Fruit fly (Drosophila melanogaster) whole organism, embryonic: ENCODE measurements around the gene Mtr3.

Experiments
- Ada2b ChIP-seq: fragments of 200-800 bp; sonication (Bioruptor generic); IDR thresholded peaks from 2 replicates; pipeline ENCODE4 v1.3.6; 2022; ENCODE audit warnings: missing biosample characterization, missing genetic modification characterization
- Adf1 ChIP-seq: fragments of 200-800 bp; sonication (Bioruptor generic); IDR thresholded peaks from 2 replicates; pipeline ENCODE4 v1.3.6; 2022; ENCODE audit warnings: missing biosample characterization, missing genetic modification characterization
- CG10147 ChIP-seq: fragments of 200-800 bp; sonication (Bioruptor generic); optimal IDR thresholded peaks from 2 replicates; lab custom pipeline; 2019; ENCODE audit warnings: missing biosample characterization, mild to moderate bottlenecking, missing genetic modification characterization, moderate library complexity
- CG10431 ChIP-seq: fragments of 200-800 bp; sonication (Bioruptor generic); optimal IDR thresholded peaks from 3 replicates; lab custom pipeline; 2018; ENCODE audit warnings: missing biosample characterization, mild to moderate bottlenecking, missing genetic modification characterization
- CG10654 ChIP-seq: fragments of 200-800 bp; sonication (Bioruptor generic); optimal IDR thresholded peaks from 2 replicates; lab custom pipeline; 2016; ENCODE audit warnings: missing biosample characterization, missing genetic modification characterization
- CG12104 ChIP-seq: fragments of 200-800 bp; sonication (Bioruptor generic); optimal IDR thresholded peaks from 3 replicates; lab custom pipeline; 2016; ENCODE audit warnings: missing biosample characterization, missing genetic modification characterization
- CG12942 ChIP-seq: fragments of 200-800 bp; sonication (Bioruptor generic); optimal IDR thresholded peaks from 3 replicates; lab custom pipeline; 2016; ENCODE audit warnings: missing biosample characterization, missing genetic modification characterization
- CG13123 ChIP-seq: fragments of 200-800 bp; sonication (Bioruptor generic); optimal IDR thresholded peaks from 2 replicates; lab custom pipeline; 2016; ENCODE audit warnings: missing biosample characterization, missing genetic modification characterization
- CG15269 ChIP-seq: fragments of 200-800 bp; sonication (Bioruptor generic); optimal IDR thresholded peaks from 2 replicates; lab custom pipeline; 2018; ENCODE audit warnings: missing biosample characterization, mild to moderate bottlenecking, missing genetic modification characterization, moderate library complexity
- CG2202 ChIP-seq: fragments of 200-800 bp; sonication (Bioruptor generic); optimal IDR thresholded peaks from 2 replicates; lab custom pipeline; 2018; ENCODE audit warnings: missing biosample characterization, mild to moderate bottlenecking, missing genetic modification characterization
- CG2889 ChIP-seq: fragments of 200-800 bp; sonication (Bioruptor generic); IDR thresholded peaks from 3 replicates; pipeline ENCODE4 v1.3.6; 2022; ENCODE audit warnings: missing biosample characterization, missing genetic modification characterization
- CG3281 ChIP-seq: fragments of 200-800 bp; sonication (Bioruptor generic); optimal IDR thresholded peaks from 3 replicates; lab custom pipeline; 2017; ENCODE audit warnings: missing biosample characterization, mild to moderate bottlenecking, missing genetic modification characterization
- CG34376 ChIP-seq: fragments of 200-800 bp; sonication (Bioruptor generic); optimal IDR thresholded peaks from 2 replicates; lab custom pipeline; 2018; ENCODE audit warnings: missing biosample characterization, mild to moderate bottlenecking, missing genetic modification characterization
- CG6254 ChIP-seq: fragments of 200-800 bp; sonication (Bioruptor generic); optimal IDR thresholded peaks from 3 replicates; lab custom pipeline; 2017; ENCODE audit warnings: mild to moderate bottlenecking, missing biosample characterization, missing genetic modification reagents, missing genetic modification characterization
- CG6791 ChIP-seq: fragments of 200-800 bp; sonication (Bioruptor generic); IDR thresholded peaks from 3 replicates; pipeline ENCODE4 v1.3.6; 2022; ENCODE audit warnings: missing biosample characterization, missing genetic modification characterization; ENCODE audit not compliant: partially characterized antibody
- CG6854 ChIP-seq: fragments of 200-800 bp; sonication (Bioruptor generic); optimal IDR thresholded peaks from 3 replicates; lab custom pipeline; 2017; ENCODE audit warnings: missing biosample characterization, mild to moderate bottlenecking, missing genetic modification characterization
- CTCF ChIP-seq: fragments of 200-800 bp; sonication (Bioruptor generic); optimal IDR thresholded peaks from 2 replicates; lab custom pipeline; 2017; ENCODE audit warnings: missing biosample characterization, mild to moderate bottlenecking, missing genetic modification characterization, moderate library complexity
- Dip2 ChIP-seq: fragments of 200-800 bp; sonication (Bioruptor generic); IDR thresholded peaks from 2 replicates; pipeline ENCODE4 v1.3.6; 2022; ENCODE audit warnings: missing biosample characterization, missing genetic modification characterization
- Doc3 ChIP-seq: fragments of 200-800 bp; sonication (Bioruptor generic); IDR thresholded peaks from 3 replicates; pipeline ENCODE4 v1.3.6; 2022; ENCODE audit warnings: missing biosample characterization, missing genetic modification characterization; ENCODE audit not compliant: partially characterized antibody
- ERR ChIP-seq: fragments of 200-800 bp; sonication (Bioruptor generic); optimal IDR thresholded peaks from 2 replicates; lab custom pipeline; 2016; ENCODE audit warnings: missing biosample characterization, missing genetic modification characterization
- Fer1 ChIP-seq: fragments of 200-800 bp; sonication (Bioruptor generic); optimal IDR thresholded peaks from 2 replicates; lab custom pipeline; 2017; ENCODE audit warnings: missing biosample characterization, mild to moderate bottlenecking, missing genetic modification characterization
- HLH4C ChIP-seq: fragments of 200-800 bp; sonication (Bioruptor generic); IDR thresholded peaks from 3 replicates; pipeline ENCODE4 v1.3.6; 2022; ENCODE audit warnings: missing biosample characterization, missing genetic modification characterization; ENCODE audit not compliant: partially characterized antibody
- Hr51 ChIP-seq, 2 experiments: fragments of 200-800 bp; sonication (Bioruptor generic); optimal IDR thresholded peaks; 2 replicates in 1 of 2; 3 replicates in 1 of 2; lab custom pipeline; 2016 to 2018; ENCODE audit warnings: missing biosample characterization in 2 of 2, missing genetic modification characterization in 2 of 2, mild to moderate bottlenecking in 1 of 2, moderate library complexity in 1 of 2
- Mad ChIP-seq: fragments of 200-800 bp; sonication (Bioruptor generic); optimal IDR thresholded peaks from 2 replicates; lab custom pipeline; 2016; ENCODE audit warnings: missing biosample characterization, missing genetic modification characterization
- Mrtf ChIP-seq: fragments of 200-800 bp; sonication (Bioruptor generic); IDR thresholded peaks from 3 replicates; pipeline ENCODE4 v1.3.6; 2022; ENCODE audit warnings: missing biosample characterization, missing genetic modification characterization
- Oaz ChIP-seq: fragments of 200-800 bp; sonication (Bioruptor generic); IDR thresholded peaks from 2 replicates; pipeline ENCODE4 v1.3.6; 2022; ENCODE audit warnings: missing biosample characterization, missing genetic modification characterization
- Ssrp ChIP-seq: fragments of 200-800 bp; sonication (Bioruptor generic); optimal IDR thresholded peaks from 2 replicates; lab custom pipeline; 2018; ENCODE audit warnings: missing biosample characterization, mild to moderate bottlenecking, missing genetic modification characterization, moderate library complexity
- Tbp ChIP-seq: fragments of >200 bp; optimal IDR thresholded peaks from 2 replicates; lab custom pipeline; 2018; ENCODE audit warnings: missing biosample characterization, missing genetic modification characterization
- YL-1 ChIP-seq: fragments of 200-800 bp; sonication (Bioruptor generic); optimal IDR thresholded peaks from 3 replicates; lab custom pipeline; 2017; ENCODE audit warnings: missing biosample characterization, mild to moderate bottlenecking, missing genetic modification characterization
- amos ChIP-seq: fragments of 200-800 bp; sonication (Bioruptor generic); IDR thresholded peaks from 2 replicates; pipeline ENCODE4 v1.3.6; 2022; ENCODE audit warnings: missing biosample characterization, missing genetic modification characterization; ENCODE audit not compliant: partially characterized antibody
- ato ChIP-seq: fragments of 200-800 bp; sonication (Bioruptor generic); IDR thresholded peaks from 2 replicates; pipeline ENCODE4 v1.3.6; 2022; ENCODE audit warnings: missing biosample characterization, missing genetic modification characterization; ENCODE audit not compliant: partially characterized antibody
- cg ChIP-seq: fragments of 200-800 bp; sonication (Bioruptor generic); optimal IDR thresholded peaks from 3 replicates; lab custom pipeline; 2019; ENCODE audit warnings: missing biosample characterization, mild to moderate bottlenecking, missing genetic modification characterization, moderate library complexity
- corto ChIP-seq: fragments of 200-800 bp; sonication (Bioruptor generic); optimal IDR thresholded peaks from 2 replicates; lab custom pipeline; 2016; ENCODE audit warnings: missing biosample characterization, mild to moderate bottlenecking, missing genetic modification characterization, moderate library complexity
- dimm ChIP-seq: fragments of 200-800 bp; sonication (Bioruptor generic); IDR thresholded peaks from 2 replicates; pipeline ENCODE4 v1.3.6; 2022; ENCODE audit warnings: missing biosample characterization, missing genetic modification characterization
- dmrt11E ChIP-seq: fragments of 200-800 bp; sonication (Bioruptor generic); optimal IDR thresholded peaks from 3 replicates; lab custom pipeline; 2018; ENCODE audit warnings: missing biosample characterization, mild to moderate bottlenecking, missing genetic modification characterization, moderate library complexity
- exex ChIP-seq: fragments of 200-800 bp; sonication (Bioruptor generic); optimal IDR thresholded peaks from 4 replicates; lab custom pipeline; 2018; ENCODE audit warnings: missing biosample characterization, mild to moderate bottlenecking, missing genetic modification characterization, moderate library complexity
- fru ChIP-seq: fragments of >200 bp; optimal IDR thresholded peaks from 2 replicates; lab custom pipeline; 2017
- gfzf ChIP-seq: fragments of 200-800 bp; sonication (Bioruptor generic); optimal IDR thresholded peaks from 2 replicates; lab custom pipeline; 2016; ENCODE audit warnings: missing biosample characterization, mild to moderate bottlenecking, missing genetic modification characterization, moderate library complexity
- grau ChIP-seq: fragments of 200-800 bp; optimal IDR thresholded peaks from 3 replicates; lab custom pipeline; 2019; ENCODE audit warnings: missing biosample characterization, mild to moderate bottlenecking, missing genetic modification characterization, moderate library complexity
- h ChIP-seq: fragments of >200 bp; optimal IDR thresholded peaks from 2 replicates; lab custom pipeline; 2017
- ind ChIP-seq: fragments of 200-800 bp; sonication (Bioruptor generic); optimal IDR thresholded peaks from 3 replicates; lab custom pipeline; 2016; ENCODE audit warnings: missing biosample characterization, missing genetic modification characterization
- kah ChIP-seq: fragments of 200-800 bp; sonication (Bioruptor generic); optimal IDR thresholded peaks from 2 replicates; lab custom pipeline; 2018; ENCODE audit warnings: missing biosample characterization, mild to moderate bottlenecking, missing genetic modification characterization
- ken ChIP-seq: fragments of 200-800 bp; sonication (Bioruptor generic); IDR thresholded peaks from 3 replicates; pipeline ENCODE4 v1.3.6; 2022; ENCODE audit warnings: missing biosample characterization, missing genetic modification characterization
- lbe ChIP-seq: fragments of 200-800 bp; sonication (Bioruptor generic); optimal IDR thresholded peaks from 2 replicates; lab custom pipeline; 2016; ENCODE audit warnings: missing biosample characterization, mild to moderate bottlenecking, missing genetic modification characterization
- lola ChIP-seq, 3 experiments: fragments of >200 bp in 2 of 3; fragments of 200-800 bp in 1 of 3; sonication (Bioruptor generic) in 1 of 3; optimal IDR thresholded peaks; 2 replicates each; lab custom pipeline; 2017 to 2019; ENCODE audit warnings: missing biosample characterization in 3 of 3, missing genetic modification characterization in 3 of 3, mild to moderate bottlenecking in 1 of 3, moderate library complexity in 1 of 3
- otp ChIP-seq: fragments of 200-800 bp; sonication (Bioruptor generic); IDR thresholded peaks from 3 replicates; pipeline ENCODE4, ENCODE4 v1.3.6; 2022; ENCODE audit warnings: missing biosample characterization, missing genetic modification characterization
- pan ChIP-seq, 4 experiments: fragments of >200 bp in 3 of 4; fragments of 200-800 bp in 1 of 4; sonication (Bioruptor generic) in 1 of 4; optimal IDR thresholded peaks in 3 of 4; IDR thresholded peaks in 1 of 4; 2 replicates each; pipeline versions ENCODE4 v1.3.6 to Lab custom; 2017 to 2022; ENCODE audit warnings: missing biosample characterization in 2 of 4, missing genetic modification characterization in 2 of 4, mixed read lengths in 1 of 4
- pb ChIP-seq: fragments of 200-800 bp; sonication (Bioruptor generic); optimal IDR thresholded peaks from 3 replicates; lab custom pipeline; 2016; ENCODE audit warnings: missing biosample characterization, missing genetic modification characterization
- sima ChIP-seq: fragments of 200-800 bp; sonication (Bioruptor generic); optimal IDR thresholded peaks from 2 replicates; lab custom pipeline; 2016; ENCODE audit warnings: missing biosample characterization, missing genetic modification characterization
- tna ChIP-seq: fragments of 200-800 bp; sonication (Bioruptor generic); IDR thresholded peaks from 2 replicates; pipeline ENCODE4 v1.3.6; 2022; ENCODE audit warnings: missing biosample characterization, missing genetic modification characterization; ENCODE audit not compliant: partially characterized antibody
- zf30C ChIP-seq: fragments of 200-800 bp; sonication (Bioruptor generic); optimal IDR thresholded peaks from 3 replicates; lab custom pipeline; 2018; ENCODE audit warnings: missing biosample characterization, mild to moderate bottlenecking, missing genetic modification characterization

Gene Mtr3

DNA sequence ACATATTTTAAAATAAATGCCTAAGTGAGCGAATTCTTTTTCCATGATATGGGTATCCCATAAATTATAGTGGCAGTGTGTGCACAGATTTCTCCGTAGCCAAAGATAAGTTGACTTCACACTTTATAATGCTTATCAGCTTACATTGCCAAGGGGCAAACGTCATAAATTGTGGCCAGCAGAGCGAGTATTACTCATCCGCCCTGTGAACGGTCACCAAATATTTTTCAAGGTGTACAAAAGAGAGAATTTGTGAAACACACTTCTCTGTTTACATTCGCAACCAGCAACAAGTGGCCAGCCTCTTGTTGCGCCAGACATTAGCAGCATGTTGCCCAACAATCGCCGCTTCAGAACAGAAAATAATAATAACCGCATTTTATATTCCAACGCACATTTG lies 19.4 kb upstream of the Mtr3 start (continued):
- no peak for TF ChIP-seq pan (optimal IDR thresholded peaks at IDR 0.05; lab: Kevin White, UChicago)
- TF ChIP-seq pan (GFP tag; optimal IDR thresholded peaks at IDR 0.05 in 1 of 2, IDR thresholded peaks at IDR 0.05 in 1 of 2), result peak in 1 of 2 experiments; percentile 36
- no peak for TF ChIP-seq gfzf
- no peak for TF ChIP-seq Mad (GFP tag; lab: Kevin White, UChicago)
- TF ChIP-seq CG2202, result peak; percentile 29
- TF ChIP-seq zf30C (GFP tag; lab: Kevin White, UChicago), result peak; percentile 70
- TF ChIP-seq Mrtf (GFP tag; lab: Robert Waterston, UW), result no peak
- TF ChIP-seq ken (GFP tag; lab: Robert Waterston, UW), result no peak
- no peak for TF ChIP-seq dmrt11E (tag; lab: Kevin White, UChicago)
- no peak for TF ChIP-seq YL-1 (GFP tag; lab: Kevin White, UChicago)
- no peak for TF ChIP-seq CG13123 (GFP tag; lab: Kevin White, UChicago)
- TF ChIP-seq ato (GFP tag; lab: Robert Waterston, UW), result no peak
- TF ChIP-seq Adf1 (GFP tag; lab: Robert Waterston, UW), result no peak; the same call in 1 of the 2 replicates
- TF ChIP-seq CG10431 (GFP tag; lab: Kevin White, UChicago), result peak; percentile 24
- no peak for TF ChIP-seq CG10654
- TF ChIP-seq CTCF (GFP tag; lab: Kevin White, UChicago), result peak; percentile 18
- no peak for TF ChIP-seq HLH4C
- no peak for TF ChIP-seq Oaz
- TF ChIP-seq exex (tag; lab: Kevin White, UChicago), result peak; percentile 49
- no peak for TF ChIP-seq Ada2b
- TF ChIP-seq CG2889 (GFP tag; lab: Robert Waterston, UW), result no peak
- TF ChIP-seq otp (GFP tag; lab: Robert Waterston, UW), result peak; percentile 61; the same call in 1 of the 3 replicates
- TF ChIP-seq Ssrp (tag; lab: Kevin White, UChicago), result no peak
- no peak for TF ChIP-seq tna (GFP tag; lab: Robert Waterston, UW)
- TF ChIP-seq ind (GFP tag; lab: Kevin White, UChicago), result no peak
- no peak for TF ChIP-seq dimm (GFP tag; lab: Robert Waterston, UW)
- no peak for TF ChIP-seq cg (GFP tag; lab: Kevin White, UChicago)
- TF ChIP-seq amos, result no peak
- peak; percentile 76 for TF ChIP-seq Fer1 (GFP tag; lab: Kevin White, UChicago)
- TF ChIP-seq pb (GFP tag; lab: Kevin White, UChicago), result no peak
- TF ChIP-seq sima (GFP tag; lab: Kevin White, UChicago), result no peak
- peak; percentile 29 for TF ChIP-seq kah (GFP tag; lab: Kevin White, UChicago)
- TF ChIP-seq grau (tag; lab: Kevin White, UChicago), result peak; percentile 23
- TF ChIP-seq corto (GFP tag; lab: Kevin White, UChicago), result no peak
- peak; percentile 23 for TF ChIP-seq CG6854 (GFP tag; lab: Kevin White, UChicago)
- peak; percentile 52 for TF ChIP-seq CG6254 (GFP tag; lab: Kevin White, UChicago)
- peak; percentile 4 for TF ChIP-seq CG12942 (GFP tag; lab: Kevin White, UChicago)
- peak; percentile 86 for TF ChIP-seq CG34376 (GFP tag; lab: Kevin White, UChicago)
- no peak for TF ChIP-seq Doc3 (GFP tag; lab: Robert Waterston, UW)
- TF ChIP-seq CG3281 (GFP tag; lab: Kevin White, UChicago), result peak; percentile 55
- peak; percentile 44 for TF ChIP-seq CG15269
- no peak for TF ChIP-seq lbe (GFP tag; lab: Kevin White, UChicago)
- no peak for TF ChIP-seq Tbp (GFP tag; lab: Kevin White, UChicago)
- TF ChIP-seq CG12104, result no peak
- no peak for TF ChIP-seq CG10147 (GFP tag; lab: Kevin White, UChicago)
- TF ChIP-seq ERR (GFP tag; lab: Kevin White, UChicago), result no peak
- TF ChIP-seq Dip2 (GFP tag; lab: Robert Waterston, UW), result no peak
- TF ChIP-seq fru (lab: Kevin White, UChicago), result no peak
- no peak for TF ChIP-seq lola (GFP tag; optimal IDR thresholded peaks at IDR 0.05; lab: Kevin White, UChicago)
- TF ChIP-seq CG6791, result no peak
- peak in 1 of 2 experiments; percentile 36 for TF ChIP-seq Hr51 (GFP tag; optimal IDR thresholded peaks at IDR 0.05; lab: Kevin White, UChicago)
- no peak for TF ChIP-seq h (lab: Kevin White, UChicago)
